Worm (Caenorhabditis elegans): ENCODE data around the gene C48B4.13.

DNA sequence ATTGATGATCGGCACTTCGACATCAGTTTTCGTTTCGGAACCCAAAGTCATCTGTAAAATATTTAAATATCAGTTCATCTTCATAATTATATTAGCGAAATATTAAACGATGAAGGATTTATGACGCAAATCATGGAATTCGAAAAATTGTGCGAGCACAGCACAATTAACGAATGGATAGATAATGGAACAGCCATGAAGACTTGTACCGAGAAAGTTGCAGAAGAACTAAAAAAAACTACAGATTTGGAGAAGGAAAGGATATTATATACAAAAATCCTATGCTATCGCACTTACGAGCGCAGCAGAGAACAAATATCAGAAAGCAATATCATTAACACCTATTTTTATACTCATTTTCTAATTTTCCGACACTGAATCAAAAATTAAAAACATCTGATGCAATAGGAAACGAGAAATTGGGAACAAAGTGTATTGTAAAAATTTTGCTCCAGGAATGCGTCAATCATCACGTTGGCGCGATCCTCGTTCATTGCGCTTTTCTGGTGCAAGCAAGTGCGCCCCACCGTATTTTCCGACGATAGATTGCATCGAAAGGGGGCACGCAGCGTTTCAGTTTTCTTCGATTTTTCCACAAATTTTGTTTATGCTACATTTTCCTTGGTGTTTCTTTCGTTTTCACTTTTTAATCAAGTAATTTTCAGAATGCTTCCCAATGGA, 47.0 kb upstream of the C48B4.13 start, which contains the start of the genes clu-1 and prp-40:
- TF ChIP-seq pqm-1 (tag; optimal IDR thresholded peaks at IDR 0.05) (no peak), npax-4 (tag; optimal IDR thresholded peaks at IDR 0.05) (no peak), lin-11 (tag; optimal IDR thresholded peaks at IDR 0.05) (no peak), rnt-1 (tag; optimal IDR thresholded peaks at IDR 0.05) (no peak), Y22D7AL.16 (tag; optimal IDR thresholded peaks at IDR 0.05) (no peak), che-1 (tag; optimal IDR thresholded peaks at IDR 0.05) (no peak), zip-5 (tag; optimal IDR thresholded peaks at IDR 0.05) (no peak), F13H6.1 (tag; optimal IDR thresholded peaks at IDR 0.05) (no peak), hlh-13 (GFP tag; optimal IDR thresholded peaks at IDR 0.05) (no peak), pax-1 (tag; optimal IDR thresholded peaks at IDR 0.05) (no peak), hlh-8 (tag; optimal IDR thresholded peaks at IDR 0.05) (no peak), nhr-11 (tag; optimal IDR thresholded peaks at IDR 0.05) (no peak), syd-9 (tag; optimal IDR thresholded peaks at IDR 0.05) (no peak), ceh-14 (tag; optimal IDR thresholded peaks at IDR 0.05) (no peak)

All from whole organism, late embryonic.